Fruit fly (Drosophila melanogaster) whole organism, embryonic: Measurements from ENCODE around the gene CG8100.

Experiments
- ATbp ChIP-seq: fragments of 200-800 bp; sonication (Bioruptor generic); optimal IDR thresholded peaks from 2 replicates; lab custom pipeline; 2017; ENCODE audit warnings: missing biosample characterization, mild to moderate bottlenecking, missing genetic modification characterization, missing genetic modification reagents
- Bteb2 ChIP-seq: fragments of 200-800 bp; sonication (Bioruptor generic); optimal IDR thresholded peaks from 2 replicates; lab custom pipeline; 2016; ENCODE audit warnings: missing biosample characterization, missing genetic modification characterization
- CG10321 ChIP-seq: fragments of 200-800 bp; sonication (Bioruptor generic); IDR thresholded peaks from 2 replicates; pipeline ENCODE4 v1.3.6; 2022; ENCODE audit warnings: missing biosample characterization, missing genetic modification characterization
- CG10366 ChIP-seq: fragments of 200-800 bp; sonication (Bioruptor generic); IDR thresholded peaks from 2 replicates; pipeline ENCODE4 v1.3.6; 2022; ENCODE audit warnings: missing biosample characterization, missing genetic modification characterization
- CG12219 ChIP-seq: fragments of 200-800 bp; sonication (Bioruptor generic); optimal IDR thresholded peaks from 3 replicates; lab custom pipeline; 2018; ENCODE audit warnings: missing biosample characterization, mild to moderate bottlenecking, missing genetic modification characterization
- CG12236 ChIP-seq: fragments of 200-800 bp; sonication (Bioruptor generic); optimal IDR thresholded peaks from 2 replicates; lab custom pipeline; 2016; ENCODE audit warnings: missing biosample characterization, missing genetic modification characterization
- CG1233 ChIP-seq: fragments of 200-800 bp; sonication (Bioruptor generic); optimal IDR thresholded peaks from 4 replicates; lab custom pipeline; 2018; ENCODE audit warnings: missing biosample characterization, mild to moderate bottlenecking, missing genetic modification characterization
- CG13775 ChIP-seq: fragments of 200-800 bp; sonication (Bioruptor generic); optimal IDR thresholded peaks from 3 replicates; lab custom pipeline; 2017; ENCODE audit warnings: missing biosample characterization, mild to moderate bottlenecking, missing genetic modification characterization
- CG14050 ChIP-seq: fragments of 200-800 bp; sonication (Bioruptor generic); IDR thresholded peaks from 3 replicates; pipeline ENCODE4 v1.3.6; 2022; ENCODE audit warnings: missing biosample characterization, missing genetic modification characterization
- CG15514 ChIP-seq: fragments of 200-800 bp; sonication (Bioruptor generic); optimal IDR thresholded peaks from 3 replicates; lab custom pipeline; 2017; ENCODE audit warnings: missing biosample characterization, missing genetic modification characterization, mild to moderate bottlenecking, moderate library complexity, missing genetic modification reagents
- CG17912 ChIP-seq: fragments of 200-800 bp; sonication (Bioruptor generic); optimal IDR thresholded peaks from 2 replicates; lab custom pipeline; 2018; ENCODE audit warnings: missing biosample characterization, mild to moderate bottlenecking, missing genetic modification characterization
- CG18011 ChIP-seq: fragments of 200-800 bp; sonication (Bioruptor generic); optimal IDR thresholded peaks from 2 replicates; lab custom pipeline; 2017; ENCODE audit warnings: missing biosample characterization, missing genetic modification characterization, mild to moderate bottlenecking, moderate library complexity, missing genotype
- CG2120 ChIP-seq: fragments of 200-800 bp; sonication (Bioruptor generic); optimal IDR thresholded peaks from 3 replicates; lab custom pipeline; 2016; ENCODE audit warnings: missing biosample characterization, missing genetic modification characterization
- CG30020 ChIP-seq: fragments of 200-800 bp; optimal IDR thresholded peaks from 2 replicates; lab custom pipeline; 2019; ENCODE audit warnings: missing biosample characterization, mild to moderate bottlenecking, missing genetic modification characterization, moderate library complexity
- CG3847 ChIP-seq: fragments of 200-800 bp; sonication (Bioruptor generic); IDR thresholded peaks from 2 replicates; pipeline ENCODE4 v1.3.6; 2022; ENCODE audit warnings: missing biosample characterization, missing genetic modification characterization
- CG4730 ChIP-seq: fragments of 200-800 bp; sonication (Bioruptor generic); IDR thresholded peaks from 2 replicates; pipeline ENCODE4 v1.3.6; 2022; ENCODE audit warnings: missing biosample characterization, missing genetic modification characterization
- CG4854 ChIP-seq: fragments of 200-800 bp; sonication (Bioruptor generic); optimal IDR thresholded peaks from 2 replicates; lab custom pipeline; 2016; ENCODE audit warnings: missing biosample characterization, missing genetic modification characterization, inconsistent platforms
- CG7987 ChIP-seq: fragments of 200-800 bp; sonication (Bioruptor generic); optimal IDR thresholded peaks from 2 replicates; lab custom pipeline; 2018; ENCODE audit warnings: missing biosample characterization, mild to moderate bottlenecking, missing genetic modification characterization, moderate library complexity
- CG9215 ChIP-seq: fragments of 200-800 bp; sonication (Bioruptor generic); IDR thresholded peaks from 2 replicates; pipeline ENCODE4 v1.3.6; 2022; ENCODE audit warnings: missing biosample characterization, missing genetic modification characterization
- D ChIP-seq, 2 experiments: fragments of 200-800 bp in 1 of 2; fragments of >200 bp in 1 of 2; sonication (Bioruptor generic) in 1 of 2; optimal IDR thresholded peaks; 2 replicates in 1 of 2; 3 replicates in 1 of 2; lab custom pipeline; 2017; ENCODE audit warnings: mild to moderate bottlenecking in 1 of 2, missing biosample characterization in 1 of 2, missing genetic modification characterization in 1 of 2, missing genetic modification reagents in 1 of 2
- D19A ChIP-seq: fragments of 200-800 bp; optimal IDR thresholded peaks from 3 replicates; lab custom pipeline; 2019; ENCODE audit warnings: missing biosample characterization, mild to moderate bottlenecking, missing genetic modification characterization, moderate library complexity
- Dll ChIP-seq: fragments of 200-800 bp; sonication (Bioruptor generic); IDR thresholded peaks from 4 replicates; pipeline ENCODE4 v1.3.6; 2022; ENCODE audit warnings: missing biosample characterization, missing genetic modification characterization; ENCODE audit not compliant: partially characterized antibody
- Fer3 ChIP-seq: fragments of 200-800 bp; sonication (Bioruptor generic); optimal IDR thresholded peaks from 2 replicates; lab custom pipeline; 2018; ENCODE audit warnings: missing biosample characterization, mild to moderate bottlenecking, missing genetic modification characterization, moderate library complexity
- Gug ChIP-seq: fragments of 200-800 bp; sonication (Bioruptor generic); IDR thresholded peaks from 4 replicates; pipeline ENCODE4 v1.3.6; 2022; ENCODE audit warnings: missing biosample characterization, missing genetic modification characterization
- HmgD ChIP-seq: fragments of 200-800 bp; sonication (Bioruptor generic); optimal IDR thresholded peaks from 3 replicates; lab custom pipeline; 2016; ENCODE audit warnings: missing biosample characterization, missing genetic modification characterization
- Hr39 ChIP-seq: fragments of >200 bp; optimal IDR thresholded peaks from 2 replicates; lab custom pipeline; 2017
- Lhr ChIP-seq: fragments of 200-800 bp; sonication (Bioruptor generic); optimal IDR thresholded peaks from 3 replicates; lab custom pipeline; 2017; ENCODE audit warnings: mild to moderate bottlenecking, missing biosample characterization, missing genetic modification reagents, missing genetic modification characterization
- Mrtf ChIP-seq: fragments of 200-800 bp; sonication (Bioruptor generic); IDR thresholded peaks from 3 replicates; pipeline ENCODE4 v1.3.6; 2022; ENCODE audit warnings: missing biosample characterization, missing genetic modification characterization
- NC2β ChIP-seq: fragments of 200-800 bp; sonication (Bioruptor generic); optimal IDR thresholded peaks from 2 replicates; lab custom pipeline; 2016; ENCODE audit warnings: missing biosample characterization, missing genetic modification characterization
- Ptx1 ChIP-seq: fragments of 200-800 bp; sonication (Bioruptor generic); IDR thresholded peaks from 2 replicates; pipeline ENCODE4 v1.3.6; 2022; ENCODE audit warnings: missing biosample characterization, missing genetic modification characterization
- Side ChIP-seq: fragments of 200-800 bp; sonication (Bioruptor generic); optimal IDR thresholded peaks from 2 replicates; lab custom pipeline; 2016; ENCODE audit warnings: missing biosample characterization, missing genetic modification characterization
- Sin3A ChIP-seq: fragments of >200 bp; optimal IDR thresholded peaks from 2 replicates; lab custom pipeline; 2018
- Sox102F ChIP-seq: fragments of 200-800 bp; sonication (Bioruptor generic); optimal IDR thresholded peaks from 2 replicates; lab custom pipeline; 2018; ENCODE audit warnings: missing biosample characterization, mild to moderate bottlenecking, missing genetic modification characterization, moderate library complexity
- Tbp ChIP-seq: fragments of >200 bp; optimal IDR thresholded peaks from 2 replicates; lab custom pipeline; 2018; ENCODE audit warnings: missing biosample characterization, missing genetic modification characterization
- ap ChIP-seq: fragments of 200-800 bp; sonication (Bioruptor generic); IDR thresholded peaks from 2 replicates; pipeline ENCODE4 v1.3.6; 2022; ENCODE audit warnings: missing biosample characterization, missing genetic modification characterization
- ase ChIP-seq: fragments of 200-800 bp; sonication (Bioruptor generic); IDR thresholded peaks from 3 replicates; pipeline ENCODE4 v1.3.6; 2022; ENCODE audit warnings: missing biosample characterization, missing genetic modification characterization
- ato ChIP-seq: fragments of 200-800 bp; sonication (Bioruptor generic); IDR thresholded peaks from 2 replicates; pipeline ENCODE4 v1.3.6; 2022; ENCODE audit warnings: missing biosample characterization, missing genetic modification characterization; ENCODE audit not compliant: partially characterized antibody
- btn ChIP-seq: fragments of 200-800 bp; sonication (Bioruptor generic); optimal IDR thresholded peaks from 2 replicates; lab custom pipeline; 2016; ENCODE audit warnings: missing biosample characterization, missing genetic modification characterization
- crp ChIP-seq, 2 experiments: fragments of 200-800 bp; sonication (Bioruptor generic); optimal IDR thresholded peaks; 2 replicates in 1 of 2; 3 replicates in 1 of 2; lab custom pipeline; 2017; ENCODE audit warnings: missing biosample characterization in 2 of 2, missing genetic modification characterization in 2 of 2, mild to moderate bottlenecking in 1 of 2, moderate library complexity in 1 of 2
- danr ChIP-seq: fragments of 200-800 bp; sonication (Bioruptor generic); IDR thresholded peaks from 2 replicates; pipeline ENCODE4 v1.3.6; 2022; ENCODE audit warnings: missing biosample characterization, missing genetic modification characterization
- dpn ChIP-seq, 2 experiments: fragments of 200-800 bp; sonication (Bioruptor generic); optimal IDR thresholded peaks; 3 replicates each; lab custom pipeline; 2016; ENCODE audit warnings: missing biosample characterization in 2 of 2, missing genetic modification characterization in 2 of 2
- esg ChIP-seq: fragments of 200-800 bp; sonication (Bioruptor generic); conservative IDR thresholded peaks from 2 replicates; pipeline ENCODE4 v1.3.6; 2022; ENCODE audit warnings: missing biosample characterization, missing genetic modification characterization
- fd64A ChIP-seq: fragments of 200-800 bp; sonication (Bioruptor generic); optimal IDR thresholded peaks from 3 replicates; lab custom pipeline; 2018; ENCODE audit warnings: missing biosample characterization, mild to moderate bottlenecking, missing genetic modification characterization
- ham ChIP-seq: fragments of 200-800 bp; sonication (Bioruptor generic); IDR thresholded peaks from 2 replicates; pipeline ENCODE4 v1.3.6; 2022; ENCODE audit warnings: missing biosample characterization, missing genetic modification characterization
- hkb ChIP-seq, 2 experiments: fragments of 200-800 bp in 1 of 2; fragments of >200 bp in 1 of 2; sonication (Bioruptor generic) in 1 of 2; IDR thresholded peaks in 1 of 2; optimal IDR thresholded peaks in 1 of 2; 2 replicates each; pipeline versions ENCODE4 v1.3.6 to Lab custom; 2017 to 2022; ENCODE audit warnings: missing biosample characterization in 1 of 2, missing genetic modification characterization in 1 of 2
- kah ChIP-seq: fragments of 200-800 bp; sonication (Bioruptor generic); optimal IDR thresholded peaks from 2 replicates; lab custom pipeline; 2018; ENCODE audit warnings: missing biosample characterization, mild to moderate bottlenecking, missing genetic modification characterization
- lola ChIP-seq, 3 experiments: fragments of >200 bp in 2 of 3; fragments of 200-800 bp in 1 of 3; sonication (Bioruptor generic) in 1 of 3; optimal IDR thresholded peaks; 2 replicates each; lab custom pipeline; 2017 to 2019; ENCODE audit warnings: missing biosample characterization in 3 of 3, missing genetic modification characterization in 3 of 3, mild to moderate bottlenecking in 1 of 3, moderate library complexity in 1 of 3
- sens-2 ChIP-seq: fragments of 200-800 bp; sonication (Bioruptor generic); IDR thresholded peaks from 2 replicates; pipeline ENCODE4 v1.3.6; 2022; ENCODE audit warnings: missing biosample characterization, missing genetic modification characterization
- tap ChIP-seq: fragments of 200-800 bp; optimal IDR thresholded peaks from 3 replicates; lab custom pipeline; 2019; ENCODE audit warnings: missing biosample characterization, mild to moderate bottlenecking, missing genetic modification characterization, moderate library complexity
- yki ChIP-seq: fragments of >200 bp; optimal IDR thresholded peaks from 3 replicates; lab custom pipeline; 2018

Gene CG8100

DNA sequence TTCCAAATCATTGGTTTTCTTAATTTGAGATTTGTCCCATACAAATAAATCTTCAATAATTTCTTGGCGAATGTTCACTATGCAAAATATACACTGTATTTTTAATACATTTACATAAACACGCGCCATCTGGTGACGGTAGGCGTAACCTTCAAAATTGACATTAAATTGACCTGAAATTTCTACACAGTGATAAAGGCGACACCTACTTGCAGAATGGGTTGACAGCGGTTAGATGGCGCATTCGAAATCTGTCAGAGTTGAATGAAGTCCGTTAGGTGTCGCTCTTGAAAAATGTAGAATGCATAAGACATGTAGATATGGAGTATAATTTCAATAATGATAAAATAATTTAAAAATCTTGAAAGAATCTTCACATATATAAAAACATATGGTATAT lies 28.0 kb downstream of the CG8100 start (continued):
- no peak for TF ChIP-seq Dll (GFP tag; lab: Robert Waterston, UW)
- no peak for TF ChIP-seq CG30020
- peak; percentile 91 for TF ChIP-seq Mrtf (GFP tag; lab: Robert Waterston, UW)
- peak; percentile 50 for TF ChIP-seq CG12236 (GFP tag; lab: Kevin White, UChicago)
- peak; percentile 78 for TF ChIP-seq Side
- TF ChIP-seq CG3847 (GFP tag; lab: Robert Waterston, UW): peak; percentile 88
- TF ChIP-seq ato (GFP tag; lab: Robert Waterston, UW): 0 out of 2 replicates have a peak, but pooled peaks have one; percentile 19
- peak; percentile 94 for TF ChIP-seq Lhr (GFP tag; lab: Kevin White, UChicago)
- TF ChIP-seq CG7987 (GFP tag; lab: Kevin White, UChicago): peak; percentile 78
- peak; percentile 86 for TF ChIP-seq CG10366 (GFP tag; lab: Robert Waterston, UW)
- peak; percentile 77 for TF ChIP-seq CG9215
- TF ChIP-seq Sin3A (lab: Kevin White, UChicago): no peak
- TF ChIP-seq D (optimal IDR thresholded peaks at IDR 0.05; lab: Kevin White, UChicago): no peak
- TF ChIP-seq D (GFP tag; optimal IDR thresholded peaks at IDR 0.05; lab: Kevin White, UChicago): peak; percentile 13
- no peak for TF ChIP-seq tap (tag; lab: Kevin White, UChicago)
- TF ChIP-seq CG18011 (GFP tag; lab: Kevin White, UChicago): no peak
- peak; percentile 79 for TF ChIP-seq CG4730 (GFP tag; lab: Robert Waterston, UW)
- peak; percentile 87 for TF ChIP-seq Gug (GFP tag; lab: Robert Waterston, UW)
- TF ChIP-seq ase (GFP tag; lab: Robert Waterston, UW): peak; percentile 88
- peak; percentile 85 for TF ChIP-seq CG2120 (GFP tag; lab: Kevin White, UChicago)
- peak; percentile 95 for TF ChIP-seq HmgD (GFP tag; lab: Kevin White, UChicago)
- TF ChIP-seq Tbp: no peak
- TF ChIP-seq lola (GFP tag; optimal IDR thresholded peaks at IDR 0.05; lab: Kevin White, UChicago): peak in 1 of 3 experiments; percentile 54
- TF ChIP-seq Bteb2: peak; percentile 43
- peak; percentile 73; the same call in 1 of the 2 replicates for TF ChIP-seq danr (GFP tag; lab: Robert Waterston, UW)
- TF ChIP-seq ATbp (GFP tag; lab: Kevin White, UChicago): no peak
- TF ChIP-seq kah (GFP tag; lab: Kevin White, UChicago): no peak
- 0 out of 2 replicates have a peak, but pooled peaks have one; percentile 21 for TF ChIP-seq esg
- TF ChIP-seq NC2β: peak; percentile 87
- peak; percentile 12 for TF ChIP-seq CG12219 (GFP tag; lab: Kevin White, UChicago)
- TF ChIP-seq ap: no peak; the same call in 1 of the 2 replicates
- TF ChIP-seq dpn (GFP tag; optimal IDR thresholded peaks at IDR 0.05; lab: Kevin White, UChicago): peak; percentile 87 to 90
- peak in 1 of 2 experiments; percentile 6 for TF ChIP-seq crp (GFP tag; optimal IDR thresholded peaks at IDR 0.05; lab: Kevin White, UChicago)
- peak; percentile 52 for TF ChIP-seq CG13775 (GFP tag; lab: Kevin White, UChicago)
- TF ChIP-seq CG17912 (GFP tag; lab: Kevin White, UChicago): peak; percentile 91
- TF ChIP-seq hkb (optimal IDR thresholded peaks at IDR 0.05; lab: Kevin White, UChicago): peak; percentile 57
- peak; percentile 39 for TF ChIP-seq hkb (GFP tag; IDR thresholded peaks at IDR 0.05; lab: Robert Waterston, UW)
- peak; percentile 66 for TF ChIP-seq D19A (tag; lab: Kevin White, UChicago)
- peak; percentile 59 for TF ChIP-seq CG1233 (GFP tag; lab: Kevin White, UChicago)
- TF ChIP-seq yki (lab: Kevin White, UChicago): peak; percentile 87
- TF ChIP-seq Sox102F: peak; percentile 86
- peak; percentile 62 for TF ChIP-seq CG4854
- TF ChIP-seq Fer3 (tag; lab: Kevin White, UChicago): peak; percentile 64
- no peak for TF ChIP-seq fd64A
- no peak for TF ChIP-seq CG10321
- TF ChIP-seq sens-2 (GFP tag; lab: Robert Waterston, UW): 0 out of 2 replicates have a peak, but pooled peaks have one; percentile 27
- peak; percentile 41 for TF ChIP-seq CG15514 (GFP tag; lab: Kevin White, UChicago)
- no peak for TF ChIP-seq ham
- TF ChIP-seq btn (GFP tag; lab: Kevin White, UChicago): peak; percentile 58
- TF ChIP-seq Ptx1: peak; percentile 90
- TF ChIP-seq Hr39: no peak
- TF ChIP-seq CG14050 (GFP tag; lab: Robert Waterston, UW): peak; percentile 55; the same call in 2 of the 3 replicates
